Fruit fly (Drosophila melanogaster) whole organism, embryonic: ENCODE results near the gene Gprk2.
A peak's percentile ranks its signal among the peaks of the same experiment; 100 is the strongest.

Source experiments
- ATbp ChIP-seq: fragments of 200-800 bp; sonication (Bioruptor generic); optimal IDR thresholded peaks from 2 replicates; lab custom pipeline; 2017; ENCODE audit warnings: missing biosample characterization, mild to moderate bottlenecking, missing genetic modification characterization, missing genetic modification reagents
- BtbVII ChIP-seq: fragments of 200-800 bp; sonication (Bioruptor generic); optimal IDR thresholded peaks from 3 replicates; lab custom pipeline; 2017; ENCODE audit warnings: missing biosample characterization, mild to moderate bottlenecking, missing genetic modification characterization
- CG10366 ChIP-seq: fragments of 200-800 bp; sonication (Bioruptor generic); IDR thresholded peaks from 2 replicates; pipeline ENCODE4 v1.3.6; 2022; ENCODE audit warnings: missing biosample characterization, missing genetic modification characterization
- CG13624 ChIP-seq: fragments of 200-800 bp; sonication (Bioruptor generic); optimal IDR thresholded peaks from 2 replicates; lab custom pipeline; 2016; ENCODE audit warnings: missing biosample characterization, missing genetic modification characterization
- CG16815 ChIP-seq: fragments of 200-800 bp; sonication (Bioruptor generic); optimal IDR thresholded peaks from 3 replicates; lab custom pipeline; 2017; ENCODE audit warnings: missing biosample characterization, mild to moderate bottlenecking, missing genetic modification characterization
- CG18011 ChIP-seq: fragments of 200-800 bp; sonication (Bioruptor generic); optimal IDR thresholded peaks from 2 replicates; lab custom pipeline; 2017; ENCODE audit warnings: missing biosample characterization, missing genetic modification characterization, mild to moderate bottlenecking, moderate library complexity, missing genotype
- CG31224 ChIP-seq: fragments of 200-800 bp; sonication (Bioruptor generic); IDR thresholded peaks from 2 replicates; pipeline ENCODE4 v1.3.6; 2022; ENCODE audit warnings: missing biosample characterization, missing genetic modification characterization
- CG32767 ChIP-seq: fragments of 200-800 bp; sonication (Bioruptor generic); IDR thresholded peaks from 2 replicates; pipeline ENCODE4 v1.3.6; 2022; ENCODE audit warnings: missing biosample characterization, missing genetic modification characterization
- CG3838 ChIP-seq: fragments of 200-800 bp; sonication (Bioruptor generic); optimal IDR thresholded peaks from 3 replicates; lab custom pipeline; 2016; ENCODE audit warnings: missing biosample characterization, missing genetic modification characterization
- CG3995 ChIP-seq: fragments of 200-800 bp; sonication (Bioruptor generic); optimal IDR thresholded peaks from 3 replicates; lab custom pipeline; 2016; ENCODE audit warnings: missing biosample characterization, missing genetic modification characterization
- CG4282 ChIP-seq: fragments of 200-800 bp; sonication (Bioruptor generic); optimal IDR thresholded peaks from 2 replicates; lab custom pipeline; 2016; ENCODE audit warnings: missing biosample characterization, missing genetic modification characterization
- CG6689 ChIP-seq: fragments of 200-800 bp; sonication (Bioruptor generic); IDR thresholded peaks from 2 replicates; pipeline ENCODE4 v1.3.6; 2022; ENCODE audit warnings: missing biosample characterization, missing genetic modification characterization
- CG7357 ChIP-seq: fragments of 200-800 bp; sonication (Bioruptor generic); IDR thresholded peaks from 3 replicates; pipeline ENCODE4 v1.3.6; 2022; ENCODE audit warnings: missing biosample characterization, missing genetic modification characterization
- CG7928 ChIP-seq: fragments of 200-800 bp; sonication (Bioruptor generic); optimal IDR thresholded peaks from 2 replicates; lab custom pipeline; 2017; ENCODE audit warnings: missing biosample characterization, mild to moderate bottlenecking, missing genetic modification characterization
- CG8359 ChIP-seq: fragments of 200-800 bp; sonication (Bioruptor generic); optimal IDR thresholded peaks from 2 replicates; lab custom pipeline; 2017; ENCODE audit warnings: missing biosample characterization, mild to moderate bottlenecking, missing genetic modification characterization, borderline replicate concordance
- CG9609 ChIP-seq: fragments of 200-800 bp; sonication (Bioruptor generic); optimal IDR thresholded peaks from 3 replicates; lab custom pipeline; 2016; ENCODE audit warnings: missing biosample characterization, missing genetic modification characterization
- Dbx ChIP-seq: fragments of 200-800 bp; sonication (Bioruptor generic); IDR thresholded peaks from 3 replicates; pipeline ENCODE4 v1.3.6; 2022; ENCODE audit warnings: missing biosample characterization, missing genetic modification characterization
- Drgx ChIP-seq: fragments of 200-800 bp; sonication (Bioruptor generic); IDR thresholded peaks from 2 replicates; pipeline ENCODE4 v1.3.6; 2022; ENCODE audit warnings: missing biosample characterization, missing genetic modification characterization
- Fer2 ChIP-seq: fragments of 200-800 bp; sonication (Bioruptor generic); optimal IDR thresholded peaks from 2 replicates; lab custom pipeline; 2018; ENCODE audit warnings: missing biosample characterization, mild to moderate bottlenecking, missing genetic modification characterization, moderate library complexity
- HHEX ChIP-seq: fragments of 200-800 bp; sonication (Bioruptor generic); optimal IDR thresholded peaks from 3 replicates; lab custom pipeline; 2017; ENCODE audit warnings: missing biosample characterization, mild to moderate bottlenecking, missing genetic modification characterization, missing genetic modification reagents
- Hr3 ChIP-seq: fragments of 200-800 bp; sonication (Bioruptor generic); optimal IDR thresholded peaks from 3 replicates; lab custom pipeline; 2016; ENCODE audit warnings: missing biosample characterization, missing genetic modification characterization
- Hsf ChIP-seq: fragments of 200-800 bp; sonication (Bioruptor generic); optimal IDR thresholded peaks from 3 replicates; lab custom pipeline; 2016; ENCODE audit warnings: missing biosample characterization, missing genetic modification characterization
- Nf-YB ChIP-seq: fragments of 200-800 bp; sonication (Bioruptor generic); optimal IDR thresholded peaks from 3 replicates; lab custom pipeline; 2019; ENCODE audit warnings: missing biosample characterization, mild to moderate bottlenecking, missing genetic modification characterization, moderate library complexity
- Nf-YC ChIP-seq: fragments of 200-800 bp; optimal IDR thresholded peaks from 3 replicates; lab custom pipeline; 2019; ENCODE audit warnings: missing biosample characterization, mild to moderate bottlenecking, missing genetic modification characterization, moderate library complexity
- NfI ChIP-seq: fragments of 200-800 bp; sonication (Bioruptor generic); optimal IDR thresholded peaks from 3 replicates; lab custom pipeline; 2018; ENCODE audit warnings: missing biosample characterization, mild to moderate bottlenecking, missing genetic modification characterization, moderate library complexity
- Ptx1 ChIP-seq: fragments of 200-800 bp; sonication (Bioruptor generic); IDR thresholded peaks from 2 replicates; pipeline ENCODE4 v1.3.6; 2022; ENCODE audit warnings: missing biosample characterization, missing genetic modification characterization
- Rfx ChIP-seq: fragments of 200-800 bp; sonication (Bioruptor generic); IDR thresholded peaks from 2 replicates; pipeline ENCODE4 v1.3.6; 2022; ENCODE audit warnings: missing biosample characterization, missing genetic modification characterization
- Ssrp ChIP-seq: fragments of 200-800 bp; sonication (Bioruptor generic); optimal IDR thresholded peaks from 2 replicates; lab custom pipeline; 2018; ENCODE audit warnings: missing biosample characterization, mild to moderate bottlenecking, missing genetic modification characterization, moderate library complexity
- TFAM ChIP-seq: fragments of 200-800 bp; sonication (Bioruptor generic); optimal IDR thresholded peaks from 2 replicates; lab custom pipeline; 2017; ENCODE audit warnings: missing biosample characterization, missing genetic modification characterization, inconsistent platforms
- Xbp1 ChIP-seq: fragments of 200-800 bp; sonication (Bioruptor generic); optimal IDR thresholded peaks from 3 replicates; lab custom pipeline; 2016; ENCODE audit warnings: missing biosample characterization, mild to moderate bottlenecking, missing genetic modification characterization
- ab ChIP-seq: fragments of 200-800 bp; sonication (Bioruptor generic); optimal IDR thresholded peaks from 2 replicates; lab custom pipeline; 2016; ENCODE audit warnings: missing biosample characterization, missing genetic modification characterization
- amos ChIP-seq: fragments of 200-800 bp; sonication (Bioruptor generic); IDR thresholded peaks from 2 replicates; pipeline ENCODE4 v1.3.6; 2022; ENCODE audit warnings: missing biosample characterization, missing genetic modification characterization; ENCODE audit not compliant: partially characterized antibody
- bowl ChIP-seq: fragments of 200-800 bp; sonication (Bioruptor generic); IDR thresholded peaks from 2 replicates; pipeline ENCODE4 v1.3.6; 2022; ENCODE audit warnings: missing biosample characterization, missing genetic modification characterization
- bsh ChIP-seq, 2 experiments: fragments of 200-800 bp; sonication (Bioruptor generic); optimal IDR thresholded peaks; 2 replicates each; lab custom pipeline; 2017 to 2018; ENCODE audit warnings: mild to moderate bottlenecking in 2 of 2, missing biosample characterization in 2 of 2, missing genetic modification characterization in 2 of 2, moderate library complexity in 1 of 2
- btn ChIP-seq: fragments of 200-800 bp; sonication (Bioruptor generic); optimal IDR thresholded peaks from 2 replicates; lab custom pipeline; 2016; ENCODE audit warnings: missing biosample characterization, missing genetic modification characterization
- chif ChIP-seq, 2 experiments: fragments of 200-800 bp; sonication (Bioruptor generic); optimal IDR thresholded peaks; 3 replicates each; lab custom pipeline; 2016; ENCODE audit warnings: missing biosample characterization in 2 of 2, missing genetic modification characterization in 2 of 2
- dpn ChIP-seq, 2 experiments: fragments of 200-800 bp; sonication (Bioruptor generic); optimal IDR thresholded peaks; 3 replicates each; lab custom pipeline; 2016; ENCODE audit warnings: missing biosample characterization in 2 of 2, missing genetic modification characterization in 2 of 2
- ewg ChIP-seq: fragments of 200-800 bp; sonication (Bioruptor generic); optimal IDR thresholded peaks from 3 replicates; lab custom pipeline; 2017; ENCODE audit warnings: mild to moderate bottlenecking, missing biosample characterization, missing genetic modification reagents, missing genetic modification characterization
- gt ChIP-seq: fragments of 200-800 bp; sonication (Bioruptor generic); IDR thresholded peaks from 2 replicates; pipeline ENCODE4 v1.3.6; 2022; ENCODE audit warnings: missing biosample characterization, missing genetic modification characterization
- klu ChIP-seq: fragments of 200-800 bp; sonication (Bioruptor generic); IDR thresholded peaks from 2 replicates; pipeline ENCODE4 v1.3.6; 2022; ENCODE audit warnings: missing biosample characterization, missing genetic modification characterization
- kni ChIP-seq: fragments of 200-800 bp; sonication (Bioruptor generic); optimal IDR thresholded peaks from 3 replicates; lab custom pipeline; 2017; ENCODE audit warnings: mild to moderate bottlenecking, missing biosample characterization, missing genetic modification reagents, missing genetic modification characterization
- lmd ChIP-seq: fragments of 200-800 bp; sonication (Bioruptor generic); IDR thresholded peaks from 2 replicates; pipeline ENCODE4 v1.3.6; 2022; ENCODE audit warnings: missing biosample characterization, missing genetic modification characterization
- nau ChIP-seq: fragments of 200-800 bp; sonication (Bioruptor generic); optimal IDR thresholded peaks from 3 replicates; lab custom pipeline; 2017; ENCODE audit warnings: missing biosample characterization, mild to moderate bottlenecking, missing genetic modification characterization, missing genetic modification reagents
- nmo ChIP-seq: fragments of 200-800 bp; sonication (Bioruptor generic); optimal IDR thresholded peaks from 2 replicates; lab custom pipeline; 2018; ENCODE audit warnings: missing biosample characterization, mild to moderate bottlenecking, missing genetic modification characterization, moderate library complexity
- nom ChIP-seq: fragments of 200-800 bp; sonication (Bioruptor generic); optimal IDR thresholded peaks from 2 replicates; lab custom pipeline; 2017; ENCODE audit warnings: missing biosample characterization, missing genetic modification characterization, mild to moderate bottlenecking, moderate library complexity, missing genetic modification reagents
- sr ChIP-seq: fragments of 200-800 bp; sonication (Bioruptor generic); IDR thresholded peaks from 3 replicates; pipeline ENCODE4 v1.3.6; 2022; ENCODE audit warnings: missing biosample characterization, missing genetic modification characterization
- sug ChIP-seq: fragments of 200-800 bp; optimal IDR thresholded peaks from 2 replicates; lab custom pipeline; 2019; ENCODE audit warnings: missing biosample characterization, mild to moderate bottlenecking, missing genetic modification characterization, moderate library complexity
- tll ChIP-seq, 2 experiments: fragments of 200-800 bp in 1 of 2; fragments of >200 bp in 1 of 2; sonication (Bioruptor generic) in 1 of 2; optimal IDR thresholded peaks; 2 replicates each; lab custom pipeline; 2017 to 2019; ENCODE audit warnings: missing biosample characterization in 2 of 2, missing genetic modification characterization in 2 of 2, mild to moderate bottlenecking in 1 of 2, moderate library complexity in 1 of 2
- tna ChIP-seq: fragments of 200-800 bp; sonication (Bioruptor generic); IDR thresholded peaks from 2 replicates; pipeline ENCODE4 v1.3.6; 2022; ENCODE audit warnings: missing biosample characterization, missing genetic modification characterization; ENCODE audit not compliant: partially characterized antibody
- unpg ChIP-seq: fragments of 200-800 bp; sonication (Bioruptor generic); optimal IDR thresholded peaks from 3 replicates; lab custom pipeline; 2018; ENCODE audit warnings: missing biosample characterization, mild to moderate bottlenecking, missing genetic modification characterization, moderate library complexity
- yki ChIP-seq: fragments of >200 bp; optimal IDR thresholded peaks from 3 replicates; lab custom pipeline; 2018

The Gprk2 gene

DNA sequence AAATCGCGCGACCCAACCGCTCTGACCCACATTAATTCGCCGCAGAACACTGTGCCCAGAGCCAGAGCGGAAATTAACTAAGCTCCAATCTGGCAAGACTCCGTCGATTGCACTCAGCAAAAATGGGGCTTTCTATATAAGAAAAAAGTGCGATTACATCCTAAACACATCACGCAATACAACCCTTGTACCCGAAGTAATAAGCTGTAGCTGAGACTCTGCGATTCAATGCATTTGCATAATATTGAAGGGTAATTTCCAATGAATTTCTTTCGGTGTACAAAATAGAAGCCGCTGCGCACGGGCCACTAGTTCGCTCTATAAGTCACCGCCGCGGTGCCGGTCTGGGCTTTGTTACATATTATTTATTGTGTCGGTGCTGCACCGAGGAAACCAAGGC is 77.1 kb downstream of the Gprk2 start (continued):
- TF ChIP-seq Hsf (peak; percentile 2), chif (GFP tag; optimal IDR thresholded peaks at IDR 0.05; lab: Kevin White, UChicago) (peak in 1 of 2 experiments; percentile 30), CG8359 (GFP tag; lab: Kevin White, UChicago) (no peak), kni (GFP tag; lab: Kevin White, UChicago) (no peak), NfI (GFP tag; lab: Kevin White, UChicago) (no peak), yki (lab: Kevin White, UChicago) (no peak), CG4282 (GFP tag; lab: Kevin White, UChicago) (no peak), CG3838 (GFP tag; lab: Kevin White, UChicago) (no peak), bsh (GFP tag; optimal IDR thresholded peaks at IDR 0.05; lab: Kevin White, UChicago) (peak in 1 of 2 experiments; percentile 57), nom (GFP tag; lab: Kevin White, UChicago) (no peak), CG9609 (GFP tag; lab: Kevin White, UChicago) (no peak), unpg (GFP tag; lab: Kevin White, UChicago) (peak; percentile 44), bowl (GFP tag; lab: Robert Waterston, UW) (no peak), dpn (GFP tag; optimal IDR thresholded peaks at IDR 0.05; lab: Kevin White, UChicago) (peak in 1 of 2 experiments; percentile 5), btn (no peak), Dbx (GFP tag; lab: Robert Waterston, UW) (no peak), CG31224 (no peak), ab (GFP tag; lab: Kevin White, UChicago) (no peak), tll (GFP tag; optimal IDR thresholded peaks at IDR 0.05; lab: Kevin White, UChicago) (no peak), klu (GFP tag; lab: Robert Waterston, UW) (no peak), Ptx1 (GFP tag; lab: Robert Waterston, UW) (0 out of 2 replicates have a peak, but pooled peaks have one; percentile 12), Ssrp (peak; percentile 25), ewg (GFP tag; lab: Kevin White, UChicago) (peak; percentile 26), Rfx (GFP tag; lab: Robert Waterston, UW) (no peak), CG32767 (0 out of 2 replicates have a peak, but pooled peaks have one; percentile 11), CG18011 (GFP tag; lab: Kevin White, UChicago) (no peak), lmd (GFP tag; lab: Robert Waterston, UW) (no peak), amos (GFP tag; lab: Robert Waterston, UW) (no peak), TFAM (no peak), sug (tag; lab: Kevin White, UChicago) (no peak), CG7928 (no peak), gt (no peak), CG6689 (no peak), nmo (GFP tag; lab: Kevin White, UChicago) (peak; percentile 30), CG16815 (GFP tag; lab: Kevin White, UChicago) (no peak), Hr3 (no peak), Drgx (GFP tag; lab: Robert Waterston, UW) (peak; percentile 70), CG3995 (GFP tag; lab: Kevin White, UChicago) (no peak), CG13624 (GFP tag; lab: Kevin White, UChicago) (no peak), CG7357 (GFP tag; lab: Robert Waterston, UW) (no peak), nau (no peak), ATbp (GFP tag; lab: Kevin White, UChicago) (peak; percentile 50), tna (GFP tag; lab: Robert Waterston, UW) (no peak), Fer2 (no peak), CG10366 (GFP tag; lab: Robert Waterston, UW) (peak; percentile 19; the same call in 1 of the 2 replicates), Xbp1 (peak; percentile 36), HHEX (GFP tag; lab: Kevin White, UChicago) (no peak), BtbVII (GFP tag; lab: Kevin White, UChicago) (no peak), Nf-YC (no peak), Nf-YB (GFP tag; lab: Kevin White, UChicago) (no peak), sr (GFP tag; lab: Robert Waterston, UW) (no peak)
